Worm (Caenorhabditis elegans) whole organism, late embryonic: ENCODE data around the gene F14H8.4.

ENCODE experiments used
- C08G9.2 ChIP-seq: sonication (generic microtip); optimal IDR thresholded peaks from 2 replicates; lab custom pipeline; 2016; ENCODE audit warnings: mild to moderate bottlenecking, missing genetic modification characterization, moderate library complexity, missing compliant biosample characterization
- F13H6.1 ChIP-seq: sonication (generic microtip); optimal IDR thresholded peaks from 2 replicates; lab custom pipeline; 2016; ENCODE audit warnings: missing genetic modification characterization, missing compliant biosample characterization
- K02D7.2 ChIP-seq: sonication (generic microtip); optimal IDR thresholded peaks from 2 replicates; lab custom pipeline; 2017; ENCODE audit warnings: mild to moderate bottlenecking, missing genetic modification characterization, missing compliant biosample characterization
- K09A11.1 ChIP-seq: sonication (generic microtip); optimal IDR thresholded peaks from 2 replicates; lab custom pipeline; 2017; ENCODE audit warnings: antibody characterized with exemption, mild to moderate bottlenecking, missing genetic modification characterization, missing compliant biosample characterization; ENCODE audit not compliant: insufficient read depth
- ahr-1 ChIP-seq: sonication (generic microtip); optimal IDR thresholded peaks from 2 replicates; lab custom pipeline; 2016; ENCODE audit warnings: missing genetic modification characterization, missing compliant biosample characterization
- ama-1 ChIP-seq: fragments of 150-350 bp; optimal IDR thresholded peaks from 2 replicates; lab custom pipeline; 2014
- ceh-14 ChIP-seq: sonication (generic microtip); optimal IDR thresholded peaks from 2 replicates; lab custom pipeline; 2016; ENCODE audit warnings: missing genotype, missing genetic modification characterization, missing compliant biosample characterization
- ceh-19 ChIP-seq: fragments of 200-800 bp; sonication (Bioruptor generic); optimal IDR thresholded peaks from 2 replicates; lab custom pipeline; 2018; ENCODE audit warnings: mild to moderate bottlenecking, missing genetic modification characterization, missing compliant biosample characterization
- ceh-30 ChIP-seq: fragments of 150-350 bp; optimal IDR thresholded peaks from 2 replicates; lab custom pipeline; 2014; ENCODE audit warnings: missing biosample characterization, missing genetic modification characterization
- ceh-31 ChIP-seq: sonication (generic microtip); optimal IDR thresholded peaks from 2 replicates; lab custom pipeline; 2016; ENCODE audit warnings: missing genetic modification characterization, missing compliant biosample characterization
- ceh-34 ChIP-seq: sonication (generic microtip); optimal IDR thresholded peaks from 2 replicates; lab custom pipeline; 2016; ENCODE audit warnings: mild to moderate bottlenecking, missing genetic modification characterization, missing compliant biosample characterization
- ceh-45 ChIP-seq: fragments of 200-800 bp; sonication (Bioruptor generic); IDR thresholded peaks from 2 replicates; pipeline ENCODE4 v1.3.6; 2022; ENCODE audit warnings: missing genetic modification reagents, missing genetic modification characterization, missing compliant biosample characterization
- ceh-6 ChIP-seq: fragments of 200-800 bp; sonication (Bioruptor generic); optimal IDR thresholded peaks from 2 replicates; lab custom pipeline; 2018; ENCODE audit warnings: mild to moderate bottlenecking, missing genetic modification characterization, missing compliant biosample characterization
- ceh-9 ChIP-seq: sonication (generic microtip); optimal IDR thresholded peaks from 2 replicates; lab custom pipeline; 2016; ENCODE audit warnings: mild to moderate bottlenecking, missing genetic modification characterization, inconsistent platforms, missing compliant biosample characterization
- dve-1 ChIP-seq: sonication (generic microtip); optimal IDR thresholded peaks from 2 replicates; lab custom pipeline; 2017; ENCODE audit warnings: antibody characterized with exemption, mild to moderate bottlenecking, missing genetic modification characterization, missing compliant biosample characterization
- elt-2 ChIP-seq: sonication (generic microtip); optimal IDR thresholded peaks from 2 replicates; lab custom pipeline; 2016; ENCODE audit warnings: missing genetic modification reagents, missing genetic modification characterization, missing compliant biosample characterization
- elt-4 ChIP-seq: sonication (generic microtip); optimal IDR thresholded peaks from 2 replicates; lab custom pipeline; 2016; ENCODE audit warnings: missing genetic modification characterization, missing compliant biosample characterization
- eyg-1 ChIP-seq: sonication (generic microtip); optimal IDR thresholded peaks from 2 replicates; lab custom pipeline; 2016; ENCODE audit warnings: missing genotype, missing genetic modification characterization, missing compliant biosample characterization
- fkh-6 ChIP-seq: sonication (generic microtip); optimal IDR thresholded peaks from 2 replicates; lab custom pipeline; 2016; ENCODE audit warnings: missing genetic modification characterization, missing compliant biosample characterization
- hlh-13 ChIP-seq: fragments of 200-800 bp; sonication (Bioruptor generic); optimal IDR thresholded peaks from 2 replicates; lab custom pipeline; 2018; ENCODE audit warnings: mild to moderate bottlenecking, missing genetic modification characterization, missing compliant biosample characterization
- hlh-30 ChIP-seq: sonication (generic microtip); optimal IDR thresholded peaks from 2 replicates; lab custom pipeline; 2017; ENCODE audit warnings: antibody characterized with exemption, missing genetic modification characterization, missing compliant biosample characterization; ENCODE audit not compliant: insufficient read depth
- hlh-6 ChIP-seq: sonication (generic microtip); optimal IDR thresholded peaks from 2 replicates; lab custom pipeline; 2016; ENCODE audit warnings: missing genotype, missing genetic modification characterization, missing compliant biosample characterization
- hlh-8 ChIP-seq: sonication (generic microtip); optimal IDR thresholded peaks from 2 replicates; lab custom pipeline; 2016; ENCODE audit warnings: missing genotype, missing genetic modification characterization, missing compliant biosample characterization
- nhr-232 ChIP-seq: sonication (generic microtip); optimal IDR thresholded peaks from 2 replicates; lab custom pipeline; 2016; ENCODE audit warnings: missing genetic modification characterization, missing compliant biosample characterization
- npax-4 ChIP-seq: sonication (generic microtip); optimal IDR thresholded peaks from 2 replicates; lab custom pipeline; 2016; ENCODE audit warnings: missing genetic modification characterization, missing compliant biosample characterization
- odd-2 ChIP-seq: sonication (generic microtip); optimal IDR thresholded peaks from 2 replicates; lab custom pipeline; 2017; ENCODE audit warnings: antibody characterized with exemption, mild to moderate bottlenecking, missing genetic modification characterization, missing compliant biosample characterization
- pag-3 ChIP-seq: sonication (generic microtip); optimal IDR thresholded peaks from 2 replicates; lab custom pipeline; 2016; ENCODE audit warnings: missing compliant biosample characterization, missing genetic modification characterization, borderline replicate concordance
- pat-9 ChIP-seq: fragments of 200-800 bp; sonication (Bioruptor generic); optimal IDR thresholded peaks from 2 replicates; lab custom pipeline; 2018; ENCODE audit warnings: mild to moderate bottlenecking, missing genetic modification characterization, moderate library complexity, missing compliant biosample characterization
- pha-2 ChIP-seq: sonication (generic microtip); optimal IDR thresholded peaks from 2 replicates; lab custom pipeline; 2017; ENCODE audit warnings: mild to moderate bottlenecking, missing genetic modification characterization, missing compliant biosample characterization
- pha-4 ChIP-seq: fragments of 150-350 bp; optimal IDR thresholded peaks from 2 replicates; lab custom pipeline; 2018; ENCODE audit warnings: missing biosample characterization, missing genetic modification reagents, missing genetic modification characterization
- pros-1 ChIP-seq: fragments of 150-350 bp; optimal IDR thresholded peaks from 2 replicates; lab custom pipeline; 2014; ENCODE audit warnings: missing biosample characterization, missing genetic modification reagents, missing genetic modification characterization
- ref-2 ChIP-seq: sonication (generic microtip); optimal IDR thresholded peaks from 2 replicates; lab custom pipeline; 2016; ENCODE audit warnings: missing genetic modification characterization, missing compliant biosample characterization
- rnt-1 ChIP-seq: sonication (generic microtip); optimal IDR thresholded peaks from 2 replicates; lab custom pipeline; 2016; ENCODE audit warnings: missing genetic modification characterization, missing compliant biosample characterization
- sox-2 ChIP-seq: fragments of 200-800 bp; sonication (Bioruptor generic); IDR thresholded peaks from 2 replicates; pipeline ENCODE4 v1.3.6; 2022; ENCODE audit warnings: missing genetic modification reagents, missing genetic modification characterization, missing compliant biosample characterization
- sox-4 ChIP-seq: sonication (generic microtip); optimal IDR thresholded peaks from 2 replicates; lab custom pipeline; 2017; ENCODE audit warnings: mild to moderate bottlenecking, missing genetic modification characterization, inconsistent platforms, missing compliant biosample characterization
- tbx-2 ChIP-seq: sonication (generic microtip); optimal IDR thresholded peaks from 2 replicates; lab custom pipeline; 2016; ENCODE audit warnings: missing genetic modification characterization, missing compliant biosample characterization
- tbx-7 ChIP-seq: sonication (generic microtip); optimal IDR thresholded peaks from 2 replicates; lab custom pipeline; 2016; ENCODE audit warnings: missing genotype, missing genetic modification characterization, missing compliant biosample characterization
- unc-42 ChIP-seq: sonication (generic microtip); optimal IDR thresholded peaks from 2 replicates; lab custom pipeline; 2016; ENCODE audit warnings: missing genotype, missing genetic modification characterization, missing compliant biosample characterization
- unc-55 ChIP-seq: sonication (generic microtip); optimal IDR thresholded peaks from 2 replicates; lab custom pipeline; 2017; ENCODE audit warnings: missing biosample characterization, missing genetic modification reagents, missing genetic modification characterization
- unc-86 ChIP-seq: sonication (generic microtip); optimal IDR thresholded peaks from 2 replicates; lab custom pipeline; 2016; ENCODE audit warnings: missing genetic modification characterization, missing compliant biosample characterization

F14H8.4 gene

ce11 chrV:15065837-15066348, 42.2 kb downstream of the F14H8.4 start, which contains the start of gene otub-1:
otub-1 (plus strand) TSS chrV:15066298.
- no peak for TF ChIP-seq F13H6.1 (tag; lab: Kevin White, UChicago)
- no peak for TF ChIP-seq unc-55 (GFP tag; lab: Kevin White, UChicago)
- TF ChIP-seq dve-1 (tag; lab: Kevin White, UChicago) = no peak
- no peak for TF ChIP-seq pag-3 (tag; lab: Kevin White, UChicago)
- TF ChIP-seq ceh-6 (GFP tag; lab: Kevin White, UChicago) = no peak
- TF ChIP-seq ceh-9 (tag; lab: Kevin White, UChicago) = no peak
- no peak for TF ChIP-seq hlh-13 (GFP tag; lab: Kevin White, UChicago)
- TF ChIP-seq elt-4 (tag; lab: Kevin White, UChicago) = no peak
- no peak for TF ChIP-seq ceh-30 (tag; lab: Kevin White, UChicago)
- no peak for TF ChIP-seq C08G9.2
- no peak for TF ChIP-seq hlh-8
- no peak for TF ChIP-seq pha-4 (tag; lab: Kevin White, UChicago)
- no peak for TF ChIP-seq eyg-1 (tag; lab: Kevin White, UChicago)
- TF ChIP-seq ceh-31 (tag; lab: Kevin White, UChicago) = no peak
- TF ChIP-seq pha-2 (tag; lab: Kevin White, UChicago) = no peak

- TF ChIP-seq ceh-34 (tag; lab: Kevin White, UChicago) = no peak
- no peak for TF ChIP-seq tbx-2 (tag; lab: Kevin White, UChicago)
- TF ChIP-seq unc-86 (tag; lab: Kevin White, UChicago) = no peak
- no peak for TF ChIP-seq ceh-30 (tag; lab: Kevin White, UChicago)
- no peak for TF ChIP-seq ama-1
- no peak for TF ChIP-seq npax-4 (tag; lab: Kevin White, UChicago)
Measured at ce11 chrV:15067165-15067564, 43.5 kb downstream of the F14H8.4 start, which contains the start of gene C25D7.10. C25D7.10 (plus strand) TSS chrV:15067465.

- TF ChIP-seq ceh-19 (no peak), K02D7.2 (no peak), ahr-1 (tag; lab: Kevin White, UChicago) (no peak), ceh-34 (tag; lab: Kevin White, UChicago) (no peak), tbx-2 (tag; lab: Kevin White, UChicago) (no peak), ceh-45 (GFP tag; lab: Robert Waterston, UW) (no peak), pros-1 (tag; lab: Kevin White, UChicago) (no peak)
- TF ChIP-seq, all 69 proteins: peak for 0
Measured at ce11 chrV:15068378-15068777, 44.7 kb downstream of the F14H8.4 start, which contains the start of gene dnj-3. dnj-3 (plus strand) TSS chrV:15068678.

- TF ChIP-seq nhr-232 (tag; lab: Kevin White, UChicago) = no peak
- peak; percentile 73 for TF ChIP-seq unc-42 (tag; lab: Kevin White, UChicago)
- TF ChIP-seq ceh-14 (tag; lab: Kevin White, UChicago) = no peak
- no peak for TF ChIP-seq fkh-6 (tag; lab: Kevin White, UChicago)
- no peak for TF ChIP-seq hlh-13 (GFP tag; lab: Kevin White, UChicago)
- no peak for TF ChIP-seq odd-2
Measured at ce11 chrV:15069435-15069985, 45.9 kb downstream of the F14H8.4 start.

ce11 chrV:15071015-15071810, 47.6 kb downstream of the F14H8.4 start, which contains the start of gene unc-76:
unc-76 (plus strand) TSS chrV:15071760.
- TF ChIP-seq fkh-6 (tag; lab: Kevin White, UChicago) = peak; percentile 6
- peak; percentile 18 for TF ChIP-seq unc-86 (tag; lab: Kevin White, UChicago)
- no peak for TF ChIP-seq sox-4 (tag; lab: Kevin White, UChicago)
- no peak for TF ChIP-seq elt-2 (tag; lab: Kevin White, UChicago)
- TF ChIP-seq K09A11.1 = peak; percentile 3
- TF ChIP-seq C08G9.2 = peak; percentile 49
- TF ChIP-seq hlh-30 (tag; lab: Kevin White, UChicago) = peak; percentile 28
- TF ChIP-seq pros-1 (tag; lab: Kevin White, UChicago) = peak; percentile 73
- peak; percentile 67 for TF ChIP-seq hlh-8
- no peak for TF ChIP-seq ceh-9 (tag; lab: Kevin White, UChicago)
- peak; percentile 89 for TF ChIP-seq unc-55 (GFP tag; lab: Kevin White, UChicago)
- TF ChIP-seq rnt-1 (tag; lab: Kevin White, UChicago) = peak; percentile 89
- peak; percentile 74 for TF ChIP-seq ceh-14 (tag; lab: Kevin White, UChicago)
- TF ChIP-seq ama-1 = no peak
- TF ChIP-seq pat-9 (tag; lab: Kevin White, UChicago) = no peak
- TF ChIP-seq hlh-6 (tag; lab: Kevin White, UChicago) = no peak
- TF ChIP-seq ceh-34 (tag; lab: Kevin White, UChicago) = peak; percentile 98
- peak; percentile 55 for TF ChIP-seq ref-2 (tag; lab: Kevin White, UChicago)
- TF ChIP-seq tbx-7 = no peak
- TF ChIP-seq sox-2 (GFP tag; lab: Robert Waterston, UW) = peak; percentile 28; the same call in 1 of the 2 replicates
- no peak for TF ChIP-seq ceh-19
